Worm (Caenorhabditis elegans) whole organism, L2 larva: ENCODE measurements around the gene nhr-205.

Source experiments
- Y55F3AM.14 ChIP-seq: fragments of 200-800 bp; sonication (Bioruptor generic); optimal IDR thresholded peaks from 2 replicates; lab custom pipeline; 2018; ENCODE audit warnings: mild to moderate bottlenecking, missing genetic modification characterization, missing compliant biosample characterization
- ceh-82 ChIP-seq: fragments of 150-350 bp; optimal IDR thresholded peaks from 2 replicates; lab custom pipeline; 2014; ENCODE audit warnings: missing biosample characterization, missing genetic modification characterization
- elt-1 ChIP-seq: fragments of 150-350 bp; optimal IDR thresholded peaks from 2 replicates; lab custom pipeline; 2014; ENCODE audit warnings: missing biosample characterization, missing genetic modification characterization
- elt-3 ChIP-seq: sonication (generic microtip); optimal IDR thresholded peaks from 2 replicates; lab custom pipeline; 2017; ENCODE audit warnings: missing biosample characterization, missing genetic modification characterization
- fos-1 ChIP-seq: fragments of 150-350 bp; optimal IDR thresholded peaks from 2 replicates; lab custom pipeline; 2014; ENCODE audit warnings: missing biosample characterization, missing genetic modification characterization
- lin-39 ChIP-seq: fragments of 150-350 bp; optimal IDR thresholded peaks from 2 replicates; lab custom pipeline; 2014; ENCODE audit warnings: missing biosample characterization, missing genetic modification reagents, missing genetic modification characterization
- lsy-2 ChIP-seq, 2 experiments: fragments of 150-350 bp in 1 of 2; sonication (generic microtip) in 1 of 2; optimal IDR thresholded peaks; 2 replicates each; lab custom pipeline; 2014 to 2017; ENCODE audit warnings: missing biosample characterization in 2 of 2, missing genetic modification characterization in 2 of 2
- mbf-1 ChIP-seq: sonication (generic microtip); optimal IDR thresholded peaks from 2 replicates; lab custom pipeline; 2017; ENCODE audit warnings: missing biosample characterization, missing genetic modification characterization
- nhr-11 ChIP-seq: fragments of 150-350 bp; optimal IDR thresholded peaks from 2 replicates; lab custom pipeline; 2014; ENCODE audit warnings: missing biosample characterization, missing genetic modification characterization
- nhr-12 ChIP-seq: fragments of 150-350 bp; optimal IDR thresholded peaks from 2 replicates; lab custom pipeline; 2014; ENCODE audit warnings: missing biosample characterization, missing genetic modification characterization
- nhr-77 ChIP-seq: fragments of 150-350 bp; optimal IDR thresholded peaks from 2 replicates; lab custom pipeline; 2014; ENCODE audit warnings: missing biosample characterization, missing genetic modification characterization
- snpc-4 ChIP-seq: fragments of 150-350 bp; optimal IDR thresholded peaks from 2 replicates; lab custom pipeline; 2014; ENCODE audit warnings: missing biosample characterization, missing genetic modification characterization
- unc-39 ChIP-seq: fragments of 150-350 bp; optimal IDR thresholded peaks from 2 replicates; lab custom pipeline; 2014; ENCODE audit warnings: missing biosample characterization, missing genetic modification characterization
- ztf-11 ChIP-seq: sonication (generic microtip); optimal IDR thresholded peaks from 2 replicates; lab custom pipeline; 2017; ENCODE audit warnings: missing biosample characterization, missing genetic modification characterization

DNA sequence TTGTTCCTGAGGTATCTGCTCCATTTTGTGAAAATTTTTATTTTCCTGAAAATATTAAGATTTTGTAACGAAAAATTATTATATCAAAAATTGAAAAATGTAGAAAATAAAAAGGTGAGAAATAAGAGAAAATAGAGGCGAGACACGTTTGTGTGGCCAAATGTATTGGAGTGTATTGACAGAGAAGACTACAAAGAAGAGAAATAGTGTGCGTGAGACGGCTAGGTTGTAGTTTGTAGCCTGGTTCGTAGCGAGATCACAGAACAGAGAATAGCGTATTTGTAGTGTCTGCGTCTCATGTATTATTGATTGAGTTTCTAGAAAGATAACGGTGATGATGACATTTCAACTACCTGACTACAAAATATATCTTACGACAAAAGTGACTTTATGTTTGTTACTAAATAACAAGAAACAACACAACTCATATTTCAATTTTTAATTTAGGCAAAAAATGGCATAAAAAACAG is 2.5 kb upstream of the nhr-205 start, which contains the start of gene nhr-12:
- TF ChIP-seq nhr-77 (tag; lab: Kevin White, UChicago) (no peak), snpc-4 (tag; lab: Kevin White, UChicago) (no peak), ceh-82 (tag; lab: Kevin White, UChicago) (no peak), lin-39 (tag; lab: Kevin White, UChicago) (no peak), nhr-12 (tag; lab: Kevin White, UChicago) (no peak), Y55F3AM.14 (GFP tag; lab: Kevin White, UChicago) (no peak), mbf-1 (tag; lab: Kevin White, UChicago) (no peak), lsy-2 (tag; optimal IDR thresholded peaks at IDR 0.05; lab: Kevin White, UChicago) (no peak), nhr-11 (no peak), fos-1 (tag; lab: Kevin White, UChicago) (no peak), ztf-11 (no peak), unc-39 (tag; lab: Kevin White, UChicago) (no peak), elt-1 (tag; lab: Kevin White, UChicago) (no peak), elt-3 (tag; lab: Kevin White, UChicago) (no peak)
